Worm (Caenorhabditis elegans) whole organism, mixed stage, embryonic: ENCODE results near the gene twk-18.

Experiments
- blmp-1 ChIP-seq: fragments of 150-350 bp; optimal IDR thresholded peaks from 2 replicates; lab custom pipeline; 2014; ENCODE audit warnings: missing biosample characterization, missing genetic modification characterization
- elt-1 ChIP-seq: sonication (generic microtip); optimal IDR thresholded peaks from 2 replicates; lab custom pipeline; 2017; ENCODE audit warnings: missing genetic modification characterization, mild to moderate bottlenecking, missing compliant biosample characterization, antibody characterized with exemption, moderate library complexity, borderline replicate concordance; ENCODE audit not compliant: insufficient read depth
- lin-13 ChIP-seq: fragments of 150-350 bp; optimal IDR thresholded peaks from 2 replicates; lab custom pipeline; 2014; ENCODE audit warnings: missing biosample characterization, missing genetic modification characterization
- lsy-2 ChIP-seq: fragments of 150-350 bp; optimal IDR thresholded peaks from 2 replicates; lab custom pipeline; 2014; ENCODE audit warnings: missing biosample characterization, missing genetic modification characterization
- mab-5 ChIP-seq: fragments of 150-350 bp; optimal IDR thresholded peaks from 2 replicates; lab custom pipeline; 2014; ENCODE audit warnings: missing biosample characterization, missing genetic modification characterization
- nhr-12 ChIP-seq: fragments of 150-350 bp; optimal IDR thresholded peaks from 2 replicates; lab custom pipeline; 2014; ENCODE audit warnings: missing biosample characterization, missing genetic modification characterization
- nhr-76 ChIP-seq: sonication (generic microtip); optimal IDR thresholded peaks from 2 replicates; lab custom pipeline; 2017; ENCODE audit warnings: missing biosample characterization, missing genetic modification characterization
- snpc-4 ChIP-seq: fragments of 150-350 bp; optimal IDR thresholded peaks from 2 replicates; lab custom pipeline; 2014; ENCODE audit warnings: missing biosample characterization, missing genetic modification characterization
- unc-62 ChIP-seq: fragments of 150-350 bp; optimal IDR thresholded peaks from 2 replicates; lab custom pipeline; 2014; ENCODE audit warnings: missing biosample characterization, missing genetic modification reagents, missing genetic modification characterization

DNA sequence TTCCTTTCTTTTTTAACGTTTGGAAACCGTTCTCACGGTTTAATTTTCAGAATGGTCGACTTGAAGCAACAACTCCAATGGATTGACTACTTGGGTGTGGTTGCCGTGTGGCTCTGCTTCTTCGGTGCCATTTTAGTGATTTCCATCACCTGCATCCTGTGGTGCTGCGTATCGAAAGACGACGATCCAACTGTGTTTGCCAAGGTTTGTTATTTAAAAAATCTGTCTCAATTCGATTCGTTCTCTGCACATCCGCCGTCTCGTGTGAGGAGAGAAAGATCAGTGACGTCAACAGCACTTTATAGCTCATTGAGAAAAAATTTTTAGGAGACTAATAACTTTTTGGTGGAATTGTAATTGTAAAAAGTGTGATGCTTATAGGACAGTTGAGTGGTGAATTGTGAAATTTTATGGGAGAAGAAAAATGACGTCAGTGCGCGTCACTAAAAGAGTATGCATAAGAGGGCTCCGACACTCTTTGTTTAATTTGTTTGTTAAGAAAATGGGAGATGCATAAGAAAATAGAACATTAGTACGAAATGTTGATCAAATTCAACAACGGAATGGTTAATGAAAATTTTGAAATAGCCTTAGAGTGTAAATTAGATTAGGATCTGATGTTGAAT, 9.6 kb downstream of the twk-18 start, which contains the start of gene C24A3.2:
- TF ChIP-seq elt-1 (tag; lab: Kevin White, UChicago) (no peak), unc-62 (GFP tag; lab: Kevin White, UChicago) (no peak), mab-5 (tag; lab: Kevin White, UChicago) (no peak), blmp-1 (tag; lab: Kevin White, UChicago) (no peak), snpc-4 (tag; lab: Kevin White, UChicago) (no peak), lsy-2 (tag; lab: Kevin White, UChicago) (no peak), nhr-76 (tag; lab: Kevin White, UChicago) (no peak), nhr-12 (tag; lab: Kevin White, UChicago) (no peak), lin-13 (no peak)
